Worm (Caenorhabditis elegans) whole organism, L1 larva: Measurements from ENCODE around the gene F56D6.11.

Experiments used
- C04F5.9 ChIP-seq: sonication (generic microtip); optimal IDR thresholded peaks from 2 replicates; lab custom pipeline; 2016; ENCODE audit warnings: missing genetic modification characterization, missing compliant biosample characterization
- ceh-8 ChIP-seq: fragments of 200-800 bp; sonication (Bioruptor generic); optimal IDR thresholded peaks from 2 replicates; lab custom pipeline; 2018; ENCODE audit warnings: mild to moderate bottlenecking, missing genetic modification characterization, moderate library complexity, missing compliant biosample characterization
- ces-1 ChIP-seq: fragments of 150-350 bp; optimal IDR thresholded peaks from 2 replicates; lab custom pipeline; 2014; ENCODE audit warnings: missing biosample characterization, missing genetic modification reagents, missing genetic modification characterization
- efl-1 ChIP-seq, 4 experiments: fragments of 150-350 bp; optimal IDR thresholded peaks in 3 of 4; peaks in 1 of 4; 1 replicate in 1 of 4; 2 replicates in 3 of 4; lab custom pipeline; 2014; ENCODE audit warnings: missing biosample characterization in 2 of 4, missing genetic modification characterization in 2 of 4, missing genetic modification reagents in 2 of 4
- efl-3 ChIP-seq: fragments of 200-800 bp; sonication (Bioruptor generic); optimal IDR thresholded peaks from 2 replicates; lab custom pipeline; 2018; ENCODE audit warnings: mild to moderate bottlenecking, missing genetic modification characterization, missing compliant biosample characterization
- elt-2 ChIP-seq: sonication (generic microtip); optimal IDR thresholded peaks from 2 replicates; lab custom pipeline; 2016; ENCODE audit warnings: missing genetic modification characterization, mild to moderate bottlenecking, inconsistent platforms, missing compliant biosample characterization, missing genetic modification reagents
- elt-3 ChIP-seq, 6 experiments: fragments of 150-350 bp in 1 of 6; sonication (generic microtip); optimal IDR thresholded peaks; 2 replicates each; lab custom pipeline; 2017 to 2018; ENCODE audit warnings: missing biosample characterization in 6 of 6, missing genetic modification characterization in 6 of 6, inconsistent platforms in 1 of 6
- ets-5 ChIP-seq: fragments of 200-800 bp; sonication (Bioruptor generic); IDR thresholded peaks from 2 replicates; pipeline ENCODE4 v1.3.6; 2022; ENCODE audit warnings: missing genetic modification characterization, missing compliant biosample characterization
- fkh-10 ChIP-seq: sonication (generic microtip); optimal IDR thresholded peaks from 2 replicates; lab custom pipeline; 2017; ENCODE audit warnings: missing biosample characterization, missing genetic modification reagents, missing genetic modification characterization
- fkh-4 ChIP-seq: sonication (generic microtip); optimal IDR thresholded peaks from 2 replicates; lab custom pipeline; 2016; ENCODE audit warnings: missing compliant biosample characterization, missing genetic modification characterization, borderline replicate concordance
- fkh-8 ChIP-seq: sonication (generic microtip); optimal IDR thresholded peaks from 2 replicates; lab custom pipeline; 2016; ENCODE audit warnings: mild to moderate bottlenecking, missing genetic modification characterization, missing compliant biosample characterization
- hlh-4 ChIP-seq: sonication (generic microtip); optimal IDR thresholded peaks from 2 replicates; lab custom pipeline; 2016; ENCODE audit warnings: mild to moderate bottlenecking, missing genetic modification characterization, missing compliant biosample characterization
- jun-1 ChIP-seq: fragments of 150-350 bp; optimal IDR thresholded peaks from 2 replicates; lab custom pipeline; 2014; ENCODE audit warnings: missing biosample characterization, missing genetic modification reagents, missing genetic modification characterization
- lin-35 ChIP-seq, 2 experiments: fragments of 150-350 bp; optimal IDR thresholded peaks; 2 replicates each; lab custom pipeline; 2014; ENCODE audit warnings: missing biosample characterization in 2 of 2, missing genetic modification characterization in 2 of 2, missing genetic modification reagents in 2 of 2
- lir-3 ChIP-seq: sonication (generic microtip); optimal IDR thresholded peaks from 2 replicates; lab custom pipeline; 2016; ENCODE audit warnings: mild to moderate bottlenecking, missing genetic modification characterization, moderate library complexity, missing compliant biosample characterization; ENCODE audit not compliant: poor library complexity
- lsy-2 ChIP-seq, 2 experiments: fragments of 150-350 bp; optimal IDR thresholded peaks; 2 replicates each; lab custom pipeline; 2014; ENCODE audit warnings: missing biosample characterization in 2 of 2, missing genetic modification characterization in 2 of 2
- mab-9 ChIP-seq: fragments of 200-800 bp; sonication (Bioruptor generic); IDR thresholded peaks from 2 replicates; pipeline ENCODE4 v1.3.6; 2022; ENCODE audit warnings: missing genetic modification reagents, missing genetic modification characterization, missing compliant biosample characterization
- mdl-1 ChIP-seq, 2 experiments: fragments of 150-350 bp; optimal IDR thresholded peaks; 2 replicates each; lab custom pipeline; 2014 to 2017; ENCODE audit warnings: missing biosample characterization in 2 of 2, missing genetic modification characterization in 2 of 2, inconsistent platforms in 1 of 2
- mep-1 ChIP-seq: fragments of 150-350 bp; optimal IDR thresholded peaks from 2 replicates; lab custom pipeline; 2014; ENCODE audit warnings: missing biosample characterization, missing genetic modification characterization
- nhr-11 ChIP-seq: fragments of 150-350 bp; optimal IDR thresholded peaks from 2 replicates; lab custom pipeline; 2014; ENCODE audit warnings: missing biosample characterization, missing genetic modification characterization
- nhr-12 ChIP-seq: sonication (generic microtip); optimal IDR thresholded peaks from 2 replicates; lab custom pipeline; 2017; ENCODE audit warnings: missing biosample characterization, missing genetic modification characterization
- nhr-19 ChIP-seq: fragments of 200-800 bp; sonication (Bioruptor generic); conservative IDR thresholded peaks from 2 replicates; pipeline ENCODE4 v1.3.6; 2022; ENCODE audit warnings: missing genetic modification characterization, missing compliant biosample characterization
- nhr-20 ChIP-seq: sonication (generic microtip); optimal IDR thresholded peaks from 2 replicates; lab custom pipeline; 2016; ENCODE audit warnings: mild to moderate bottlenecking, missing genetic modification characterization, missing compliant biosample characterization
- nhr-28 ChIP-seq: fragments of 150-350 bp; optimal IDR thresholded peaks from 2 replicates; lab custom pipeline; 2014; ENCODE audit warnings: missing biosample characterization, missing genetic modification characterization
- nhr-76 ChIP-seq: sonication (generic microtip); optimal IDR thresholded peaks from 2 replicates; lab custom pipeline; 2017; ENCODE audit warnings: missing biosample characterization, missing genetic modification characterization
- nhr-84 ChIP-seq: sonication (generic microtip); optimal IDR thresholded peaks from 2 replicates; lab custom pipeline; 2017; ENCODE audit warnings: missing biosample characterization, missing genetic modification characterization
- nhr-90 ChIP-seq: sonication (generic microtip); optimal IDR thresholded peaks from 2 replicates; lab custom pipeline; 2016; ENCODE audit warnings: mild to moderate bottlenecking, missing genetic modification characterization, missing compliant biosample characterization; ENCODE audit not compliant: poor library complexity
- pqm-1 ChIP-seq: sonication (generic microtip); optimal IDR thresholded peaks from 3 replicates; lab custom pipeline; 2017; ENCODE audit warnings: missing biosample characterization, missing genetic modification characterization
- snpc-4 ChIP-seq: fragments of 150-350 bp; optimal IDR thresholded peaks from 2 replicates; lab custom pipeline; 2014; ENCODE audit warnings: missing biosample characterization, missing genetic modification characterization
- sox-4 ChIP-seq: sonication (generic microtip); optimal IDR thresholded peaks from 2 replicates; lab custom pipeline; 2016; ENCODE audit warnings: missing genetic modification characterization, missing compliant biosample characterization
- sptf-1 ChIP-seq: fragments of 150-350 bp; optimal IDR thresholded peaks from 2 replicates; lab custom pipeline; 2014; ENCODE audit warnings: missing biosample characterization, missing genetic modification characterization
- swsn-7 ChIP-seq: sonication (generic microtip); optimal IDR thresholded peaks from 2 replicates; lab custom pipeline; 2016; ENCODE audit warnings: missing genetic modification characterization, missing compliant biosample characterization
- tlp-1 ChIP-seq: fragments of 150-350 bp; optimal IDR thresholded peaks from 2 replicates; lab custom pipeline; 2014; ENCODE audit warnings: missing biosample characterization, missing genetic modification characterization
- unc-130 ChIP-seq: fragments of 150-350 bp; optimal IDR thresholded peaks from 2 replicates; lab custom pipeline; 2017; ENCODE audit warnings: missing biosample characterization, missing genetic modification characterization, inconsistent platforms
- unc-62 ChIP-seq: fragments of 150-350 bp; optimal IDR thresholded peaks from 2 replicates; lab custom pipeline; 2014; ENCODE audit warnings: missing biosample characterization, missing genetic modification reagents, missing genetic modification characterization
- ztf-4 ChIP-seq: fragments of 150-350 bp; optimal IDR thresholded peaks from 2 replicates; lab custom pipeline; 2014; ENCODE audit warnings: missing biosample characterization, missing genetic modification characterization

The F56D6.11 gene

DNA sequence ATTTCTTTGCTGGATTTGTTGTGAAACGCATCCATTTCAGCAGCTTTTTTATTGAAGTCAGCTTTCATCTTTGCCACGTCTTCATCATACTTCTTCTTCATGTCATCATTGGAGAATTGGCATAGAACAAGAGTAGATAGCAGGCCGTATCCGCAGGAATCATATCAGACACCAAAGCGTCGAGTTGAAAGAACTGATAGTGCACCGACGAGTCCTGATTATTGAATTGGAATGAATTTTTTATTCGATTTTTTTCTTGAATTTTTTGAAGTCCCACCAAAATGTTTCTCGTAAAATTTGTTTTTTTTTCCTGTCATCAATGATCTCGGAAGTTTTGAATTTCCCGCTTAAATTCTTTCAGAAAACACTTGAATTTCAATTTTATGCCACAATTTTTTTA, at the start of gene F56D6.11:
Gene F56D6.11 (minus strand): TSS at position 101 of the 400 bp plus-strand sequence.
- no peak for TF ChIP-seq nhr-84
- TF ChIP-seq ets-5 (GFP tag; lab: Robert Waterston, UW), result no peak
- no peak for TF ChIP-seq nhr-12 (tag; lab: Kevin White, UChicago)
- TF ChIP-seq sptf-1, result no peak
- TF ChIP-seq unc-130 (tag; lab: Kevin White, UChicago), result no peak
- TF ChIP-seq hlh-4 (tag; lab: Kevin White, UChicago), result no peak
- no peak for TF ChIP-seq lin-35 (GFP tag; optimal IDR thresholded peaks at IDR 0.05; lab: Kevin White, UChicago)
- no peak for TF ChIP-seq fkh-8 (tag; lab: Kevin White, UChicago)
- no peak for TF ChIP-seq nhr-19 (GFP tag; lab: Robert Waterston, UW)
- TF ChIP-seq, all 84 proteins: peak for 0

DNA sequence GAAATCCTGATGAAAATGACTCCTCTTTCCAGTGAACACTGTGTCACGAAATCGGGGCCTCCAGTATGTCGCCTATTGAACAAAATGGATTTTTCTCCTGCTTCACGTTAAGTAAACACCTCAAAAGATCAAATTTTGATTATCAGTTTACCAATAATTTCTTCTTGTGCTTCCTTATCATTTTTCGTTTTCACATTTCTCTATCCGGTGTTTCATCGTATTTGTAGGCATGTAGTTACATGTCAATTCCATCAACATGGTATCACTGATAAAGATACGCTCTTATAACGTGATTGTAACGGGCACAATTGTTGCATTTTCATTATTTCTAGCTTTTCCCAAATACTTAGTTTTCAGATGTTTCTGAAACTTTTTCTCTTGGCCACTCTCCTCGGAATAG, 38.2 kb upstream of the F56D6.11 start, which contains the start of gene clec-72:
Gene clec-72 (plus strand): TSS at position 358 of the 400 bp plus-strand sequence.
- TF ChIP-seq jun-1 (tag; lab: Kevin White, UChicago) (peak; percentile 78), elt-2 (tag; lab: Kevin White, UChicago) (peak; percentile 98), mdl-1 (tag; optimal IDR thresholded peaks at IDR 0.05; lab: Kevin White, UChicago) (no peak), snpc-4 (tag; lab: Kevin White, UChicago) (no peak), lin-35 (GFP tag; optimal IDR thresholded peaks at IDR 0.05; lab: Kevin White, UChicago) (peak in 1 of 2 experiments; percentile 10), pqm-1 (tag; lab: Kevin White, UChicago) (peak; percentile 78), nhr-90 (tag; lab: Kevin White, UChicago) (no peak), nhr-19 (GFP tag; lab: Robert Waterston, UW) (no peak), nhr-20 (tag; lab: Kevin White, UChicago) (peak; percentile 13)

ce11 chrIV:3943003-3943402, 36.7 kb upstream of the F56D6.11 start, which contains the start of gene Y46C8AL.11:
TSS of gene Y46C8AL.11 (plus strand) at chrIV:3943303.
- no peak for TF ChIP-seq C04F5.9 (tag; lab: Kevin White, UChicago)
- TF ChIP-seq mep-1, result no peak
- TF ChIP-seq ces-1 (GFP tag; lab: Kevin White, UChicago), result no peak
- no peak for TF ChIP-seq lir-3 (tag; lab: Kevin White, UChicago)
- TF ChIP-seq jun-1 (tag; lab: Kevin White, UChicago), result no peak
- no peak for TF ChIP-seq swsn-7
- TF ChIP-seq efl-3 (GFP tag; lab: Kevin White, UChicago), result no peak
- no peak for TF ChIP-seq nhr-28 (tag; lab: Kevin White, UChicago)
- no peak for TF ChIP-seq unc-62 (GFP tag; lab: Kevin White, UChicago)
- TF ChIP-seq pqm-1 (tag; lab: Kevin White, UChicago), result no peak
- no peak for TF ChIP-seq ceh-8 (GFP tag; lab: Kevin White, UChicago)

DNA sequence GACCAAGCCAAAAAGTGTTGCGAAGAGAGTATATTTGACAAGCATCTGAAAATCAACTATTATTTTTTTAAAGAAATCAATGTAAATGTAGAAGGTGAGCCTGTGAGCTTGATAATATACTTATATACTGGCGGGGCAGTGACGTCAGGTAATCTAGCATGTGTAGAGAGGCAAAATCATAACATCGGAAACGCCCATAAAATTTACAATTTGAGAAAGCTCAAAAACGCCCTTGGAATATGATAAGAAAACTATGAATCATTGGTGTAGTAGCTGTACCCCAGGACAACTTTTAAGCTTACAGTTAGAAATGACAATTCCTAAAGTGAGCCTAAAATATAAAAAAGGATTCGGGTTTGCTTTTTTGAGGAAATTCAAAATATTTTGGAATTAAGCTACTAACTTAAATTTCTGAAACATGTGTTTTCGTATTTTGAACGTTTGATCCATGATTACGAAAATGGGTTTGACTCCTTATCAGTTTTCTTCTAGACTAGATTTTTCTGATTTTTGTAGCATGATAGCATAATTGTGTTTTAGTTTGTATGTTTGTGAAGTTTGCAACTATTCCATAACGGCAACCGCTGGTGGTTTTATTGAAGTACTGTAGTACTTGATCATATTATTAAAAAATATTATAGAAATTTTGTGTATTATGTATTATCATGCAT, 35.5 kb upstream of the F56D6.11 start, which contains the start of gene clec-174:
Gene clec-174 (minus strand): TSS at position 51 of the 671 bp plus-strand sequence.
- TF ChIP-seq sox-4 (tag; lab: Kevin White, UChicago) (no peak), efl-1 (optimal IDR thresholded peaks at IDR 0.05; lab: Kevin White, UChicago) (no peak), efl-1 (GFP tag; optimal IDR thresholded peaks at IDR 0.05 in 1 of 2; lab: Kevin White, UChicago) (no peak), nhr-11 (tag; lab: Kevin White, UChicago) (no peak), nhr-12 (tag; lab: Kevin White, UChicago) (no peak), nhr-76 (tag; lab: Kevin White, UChicago) (no peak), lsy-2 (tag; optimal IDR thresholded peaks at IDR 0.05; lab: Kevin White, UChicago) (no peak), ztf-4 (no peak), nhr-90 (tag; lab: Kevin White, UChicago) (no peak), mab-9 (no peak), elt-2 (tag; lab: Kevin White, UChicago) (no peak), fkh-10 (GFP tag; lab: Kevin White, UChicago) (no peak), tlp-1 (no peak), elt-3 (tag; optimal IDR thresholded peaks at IDR 0.05; lab: Kevin White, UChicago) (no peak), unc-130 (tag; lab: Kevin White, UChicago) (no peak), snpc-4 (tag; lab: Kevin White, UChicago) (no peak), fkh-4 (tag; lab: Kevin White, UChicago) (no peak), ces-1 (GFP tag; lab: Kevin White, UChicago) (no peak), nhr-28 (tag; lab: Kevin White, UChicago) (no peak)
